Worm (Caenorhabditis elegans) whole organism, L4 larva: ENCODE results near the gene svh-5.

Source experiments
- gei-8 ChIP-seq: fragments of 200-800 bp; sonication (Bioruptor generic); optimal IDR thresholded peaks from 2 replicates; lab custom pipeline; 2018; ENCODE audit warnings: mild to moderate bottlenecking, missing genetic modification characterization, missing compliant biosample characterization
- lin-13 ChIP-seq: fragments of 150-350 bp; optimal IDR thresholded peaks from 2 replicates; lab custom pipeline; 2014; ENCODE audit warnings: missing biosample characterization, missing genetic modification reagents, missing genetic modification characterization
- zag-1 ChIP-seq: fragments of 150-350 bp; optimal IDR thresholded peaks from 2 replicates; lab custom pipeline; 2014; ENCODE audit warnings: missing biosample characterization, missing genetic modification characterization

DNA sequence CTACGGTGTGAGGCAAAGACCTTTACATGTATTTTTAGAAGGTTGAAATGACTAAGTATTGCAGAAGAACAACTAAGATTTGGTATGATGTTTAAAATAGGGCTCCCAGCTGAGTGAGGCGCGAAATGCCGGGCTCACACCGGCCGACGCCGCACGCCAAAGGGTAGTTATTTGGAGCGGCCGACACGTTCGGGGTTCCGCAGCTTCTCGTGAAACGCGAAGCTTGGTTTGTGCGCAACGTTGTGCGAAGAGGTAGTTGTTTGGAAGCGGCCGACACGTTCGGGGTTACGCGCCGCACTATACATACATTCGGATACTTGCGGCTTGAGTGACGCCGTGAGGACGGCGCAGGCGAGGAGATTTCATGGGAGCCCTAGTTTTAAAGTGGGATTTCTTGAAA is 10.6 kb upstream of the svh-5 start:
- no peak for TF ChIP-seq zag-1 (tag; lab: Kevin White, UChicago)
- no peak for TF ChIP-seq gei-8 (GFP tag; lab: Kevin White, UChicago)
- TF ChIP-seq lin-13 (GFP tag; lab: Kevin White, UChicago) = no peak
